Fruit fly (Drosophila melanogaster) whole organism, embryonic: Measurements from ENCODE around the gene CG34296.

Experiments used
- Ada2b ChIP-seq: fragments of 200-800 bp; sonication (Bioruptor generic); IDR thresholded peaks from 2 replicates; pipeline ENCODE4 v1.3.6; 2022; ENCODE audit warnings: missing biosample characterization, missing genetic modification characterization
- C15 ChIP-seq: fragments of 200-800 bp; sonication (Bioruptor generic); IDR thresholded peaks from 3 replicates; pipeline ENCODE4 v1.3.6; 2022; ENCODE audit warnings: missing biosample characterization, missing genetic modification characterization
- CG10366 ChIP-seq: fragments of 200-800 bp; sonication (Bioruptor generic); IDR thresholded peaks from 2 replicates; pipeline ENCODE4 v1.3.6; 2022; ENCODE audit warnings: missing biosample characterization, missing genetic modification characterization
- CG11247 ChIP-seq: fragments of 200-800 bp; sonication (Bioruptor generic); IDR thresholded peaks from 2 replicates; pipeline ENCODE4 v1.3.6; 2022; ENCODE audit warnings: missing biosample characterization, missing genetic modification characterization
- CG11504 ChIP-seq: fragments of 200-800 bp; sonication (Bioruptor generic); optimal IDR thresholded peaks from 3 replicates; lab custom pipeline; 2019; ENCODE audit warnings: missing biosample characterization, mild to moderate bottlenecking, missing genetic modification characterization, moderate library complexity
- CG12104 ChIP-seq: fragments of 200-800 bp; sonication (Bioruptor generic); optimal IDR thresholded peaks from 3 replicates; lab custom pipeline; 2016; ENCODE audit warnings: missing biosample characterization, missing genetic modification characterization
- CG1233 ChIP-seq: fragments of 200-800 bp; sonication (Bioruptor generic); optimal IDR thresholded peaks from 4 replicates; lab custom pipeline; 2018; ENCODE audit warnings: missing biosample characterization, mild to moderate bottlenecking, missing genetic modification characterization
- CG15601 ChIP-seq: fragments of 200-800 bp; sonication (Bioruptor generic); optimal IDR thresholded peaks from 3 replicates; lab custom pipeline; 2019; ENCODE audit warnings: missing biosample characterization, mild to moderate bottlenecking, missing genetic modification characterization, moderate library complexity
- CG1603 ChIP-seq: fragments of 200-800 bp; sonication (Bioruptor generic); optimal IDR thresholded peaks from 2 replicates; lab custom pipeline; 2019; ENCODE audit warnings: missing biosample characterization, mild to moderate bottlenecking, missing genetic modification characterization, moderate library complexity
- CG16815 ChIP-seq: fragments of 200-800 bp; sonication (Bioruptor generic); optimal IDR thresholded peaks from 3 replicates; lab custom pipeline; 2017; ENCODE audit warnings: missing biosample characterization, mild to moderate bottlenecking, missing genetic modification characterization
- CG16863 ChIP-seq: fragments of 200-800 bp; sonication (Bioruptor generic); optimal IDR thresholded peaks from 3 replicates; lab custom pipeline; 2016; ENCODE audit warnings: missing biosample characterization, missing genetic modification characterization
- CG17328 ChIP-seq: fragments of 200-800 bp; sonication (Bioruptor generic); IDR thresholded peaks from 2 replicates; pipeline ENCODE4 v1.3.6; 2022; ENCODE audit warnings: missing biosample characterization, missing genetic modification characterization
- CG17359 ChIP-seq: fragments of 200-800 bp; sonication (Bioruptor generic); optimal IDR thresholded peaks from 3 replicates; lab custom pipeline; 2018; ENCODE audit warnings: missing biosample characterization, mild to moderate bottlenecking, missing genetic modification characterization, moderate library complexity
- CG17568 ChIP-seq: fragments of 200-800 bp; sonication (Bioruptor generic); optimal IDR thresholded peaks from 2 replicates; lab custom pipeline; 2018; ENCODE audit warnings: missing biosample characterization, mild to moderate bottlenecking, missing genetic modification characterization, moderate library complexity
- CG18262 ChIP-seq: fragments of 200-800 bp; optimal IDR thresholded peaks from 3 replicates; lab custom pipeline; 2019; ENCODE audit warnings: missing biosample characterization, mild to moderate bottlenecking, missing genetic modification characterization, moderate library complexity
- CG34376 ChIP-seq: fragments of 200-800 bp; sonication (Bioruptor generic); optimal IDR thresholded peaks from 2 replicates; lab custom pipeline; 2018; ENCODE audit warnings: missing biosample characterization, mild to moderate bottlenecking, missing genetic modification characterization
- CG4328 ChIP-seq: fragments of 200-800 bp; sonication (Bioruptor generic); optimal IDR thresholded peaks from 3 replicates; lab custom pipeline; 2017; ENCODE audit warnings: missing biosample characterization, missing genetic modification reagents, missing genetic modification characterization
- CG9727 ChIP-seq: fragments of 200-800 bp; sonication (Bioruptor generic); optimal IDR thresholded peaks from 3 replicates; lab custom pipeline; 2017; ENCODE audit warnings: missing biosample characterization, mild to moderate bottlenecking, missing genetic modification characterization
- E2f1 ChIP-seq: fragments of 200-800 bp; sonication (Bioruptor generic); IDR thresholded peaks from 2 replicates; pipeline ENCODE4 v1.3.6; 2022; ENCODE audit warnings: missing biosample characterization, missing genetic modification characterization
- GATAe ChIP-seq: fragments of 200-800 bp; sonication (Bioruptor generic); conservative IDR thresholded peaks from 2 replicates; pipeline ENCODE4 v1.3.6; 2022; ENCODE audit warnings: missing biosample characterization, missing genetic modification characterization
- Med ChIP-seq: fragments of 200-800 bp; sonication (Bioruptor generic); peaks from one replicate; lab custom pipeline; 2016; ENCODE audit warnings: missing biosample characterization, missing genetic modification characterization, mild to moderate bottlenecking, inconsistent platforms, moderate library complexity
- NK7.1 ChIP-seq: fragments of 200-800 bp; sonication (Bioruptor generic); optimal IDR thresholded peaks from 3 replicates; lab custom pipeline; 2016; ENCODE audit warnings: missing biosample characterization, missing genetic modification characterization
- NfI ChIP-seq: fragments of 200-800 bp; sonication (Bioruptor generic); optimal IDR thresholded peaks from 3 replicates; lab custom pipeline; 2018; ENCODE audit warnings: missing biosample characterization, mild to moderate bottlenecking, missing genetic modification characterization, moderate library complexity
- Pdp1 ChIP-seq, 2 experiments: fragments of 200-800 bp; sonication (Bioruptor generic); optimal IDR thresholded peaks; 3 replicates each; lab custom pipeline; 2016; ENCODE audit warnings: missing biosample characterization in 2 of 2, missing genetic modification characterization in 2 of 2, mild to moderate bottlenecking in 1 of 2, moderate library complexity in 1 of 2
- Ptx1 ChIP-seq: fragments of 200-800 bp; sonication (Bioruptor generic); IDR thresholded peaks from 2 replicates; pipeline ENCODE4 v1.3.6; 2022; ENCODE audit warnings: missing biosample characterization, missing genetic modification characterization
- Rfx ChIP-seq: fragments of 200-800 bp; sonication (Bioruptor generic); IDR thresholded peaks from 2 replicates; pipeline ENCODE4 v1.3.6; 2022; ENCODE audit warnings: missing biosample characterization, missing genetic modification characterization
- Sox102F ChIP-seq: fragments of 200-800 bp; sonication (Bioruptor generic); optimal IDR thresholded peaks from 2 replicates; lab custom pipeline; 2018; ENCODE audit warnings: missing biosample characterization, mild to moderate bottlenecking, missing genetic modification characterization, moderate library complexity
- Vsx1 ChIP-seq: fragments of 200-800 bp; sonication (Bioruptor generic); optimal IDR thresholded peaks from 2 replicates; lab custom pipeline; 2017; ENCODE audit warnings: missing biosample characterization, mild to moderate bottlenecking, missing genetic modification characterization, missing genetic modification reagents
- ab ChIP-seq: fragments of 200-800 bp; sonication (Bioruptor generic); optimal IDR thresholded peaks from 2 replicates; lab custom pipeline; 2016; ENCODE audit warnings: missing biosample characterization, missing genetic modification characterization
- az2 ChIP-seq: fragments of 200-800 bp; sonication (Bioruptor generic); optimal IDR thresholded peaks from 3 replicates; lab custom pipeline; 2016; ENCODE audit warnings: missing biosample characterization, missing genetic modification characterization
- disco-r ChIP-seq: fragments of 200-800 bp; sonication (Bioruptor generic); optimal IDR thresholded peaks from 2 replicates; lab custom pipeline; 2016; ENCODE audit warnings: missing biosample characterization, missing genetic modification characterization
- dmrt99B ChIP-seq: fragments of 200-800 bp; sonication (Bioruptor generic); optimal IDR thresholded peaks from 2 replicates; lab custom pipeline; 2018; ENCODE audit warnings: missing biosample characterization, mild to moderate bottlenecking, missing genetic modification characterization, moderate library complexity
- dpn ChIP-seq, 2 experiments: fragments of 200-800 bp; sonication (Bioruptor generic); optimal IDR thresholded peaks; 3 replicates each; lab custom pipeline; 2016; ENCODE audit warnings: missing biosample characterization in 2 of 2, missing genetic modification characterization in 2 of 2
- gem ChIP-seq: fragments of 200-800 bp; sonication (Bioruptor generic); optimal IDR thresholded peaks from 2 replicates; lab custom pipeline; 2019; ENCODE audit warnings: missing biosample characterization, mild to moderate bottlenecking, missing genetic modification characterization, moderate library complexity
- gsb-n ChIP-seq: fragments of 200-800 bp; sonication (Bioruptor generic); optimal IDR thresholded peaks from 3 replicates; lab custom pipeline; 2018; ENCODE audit warnings: missing biosample characterization, mild to moderate bottlenecking, missing genetic modification characterization
- gt ChIP-seq: fragments of 200-800 bp; sonication (Bioruptor generic); IDR thresholded peaks from 2 replicates; pipeline ENCODE4 v1.3.6; 2022; ENCODE audit warnings: missing biosample characterization, missing genetic modification characterization
- lbe ChIP-seq: fragments of 200-800 bp; sonication (Bioruptor generic); optimal IDR thresholded peaks from 2 replicates; lab custom pipeline; 2016; ENCODE audit warnings: missing biosample characterization, mild to moderate bottlenecking, missing genetic modification characterization
- lmd ChIP-seq: fragments of 200-800 bp; sonication (Bioruptor generic); IDR thresholded peaks from 2 replicates; pipeline ENCODE4 v1.3.6; 2022; ENCODE audit warnings: missing biosample characterization, missing genetic modification characterization
- mam ChIP-seq: fragments of 200-800 bp; sonication (Bioruptor generic); optimal IDR thresholded peaks from 3 replicates; lab custom pipeline; 2016; ENCODE audit warnings: missing biosample characterization, missing genetic modification characterization
- nmo ChIP-seq: fragments of 200-800 bp; sonication (Bioruptor generic); optimal IDR thresholded peaks from 2 replicates; lab custom pipeline; 2018; ENCODE audit warnings: missing biosample characterization, mild to moderate bottlenecking, missing genetic modification characterization, moderate library complexity
- nom ChIP-seq: fragments of 200-800 bp; sonication (Bioruptor generic); optimal IDR thresholded peaks from 2 replicates; lab custom pipeline; 2017; ENCODE audit warnings: missing biosample characterization, missing genetic modification characterization, mild to moderate bottlenecking, moderate library complexity, missing genetic modification reagents
- peb ChIP-seq: fragments of 200-800 bp; sonication (Bioruptor generic); IDR thresholded peaks from 2 replicates; pipeline ENCODE4 v1.3.6; 2022; ENCODE audit warnings: missing biosample characterization, missing genetic modification characterization
- pita ChIP-seq: fragments of 200-800 bp; sonication (Bioruptor generic); optimal IDR thresholded peaks from 2 replicates; lab custom pipeline; 2017; ENCODE audit warnings: missing biosample characterization, mild to moderate bottlenecking, missing genetic modification characterization
- pros ChIP-seq: fragments of 200-800 bp; sonication (Bioruptor generic); optimal IDR thresholded peaks from 3 replicates; lab custom pipeline; 2019; ENCODE audit warnings: missing biosample characterization, mild to moderate bottlenecking, missing genetic modification characterization, moderate library complexity
- sima ChIP-seq: fragments of 200-800 bp; sonication (Bioruptor generic); optimal IDR thresholded peaks from 2 replicates; lab custom pipeline; 2016; ENCODE audit warnings: missing biosample characterization, missing genetic modification characterization
- slbo ChIP-seq: fragments of 200-800 bp; sonication (Bioruptor generic); IDR thresholded peaks from 2 replicates; pipeline ENCODE4 v1.3.6; 2022; ENCODE audit warnings: missing biosample characterization, missing genetic modification characterization
- tio ChIP-seq: fragments of 200-800 bp; sonication (Bioruptor generic); optimal IDR thresholded peaks from 2 replicates; lab custom pipeline; 2017; ENCODE audit warnings: missing biosample characterization, missing genetic modification characterization, inconsistent platforms
- vvl ChIP-seq: fragments of 200-800 bp; sonication (Bioruptor generic); IDR thresholded peaks from 2 replicates; pipeline ENCODE4 v1.3.6; 2022; ENCODE audit warnings: missing biosample characterization, missing genetic modification characterization
- zen ChIP-seq: fragments of 200-800 bp; sonication (Bioruptor generic); optimal IDR thresholded peaks from 3 replicates; lab custom pipeline; 2018; ENCODE audit warnings: missing biosample characterization, mild to moderate bottlenecking, missing genetic modification characterization, moderate library complexity
- zfh2 ChIP-seq: fragments of 200-800 bp; sonication (Bioruptor generic); optimal IDR thresholded peaks from 2 replicates; lab custom pipeline; 2016; ENCODE audit warnings: missing biosample characterization, missing genetic modification characterization

The CG34296 gene

DNA sequence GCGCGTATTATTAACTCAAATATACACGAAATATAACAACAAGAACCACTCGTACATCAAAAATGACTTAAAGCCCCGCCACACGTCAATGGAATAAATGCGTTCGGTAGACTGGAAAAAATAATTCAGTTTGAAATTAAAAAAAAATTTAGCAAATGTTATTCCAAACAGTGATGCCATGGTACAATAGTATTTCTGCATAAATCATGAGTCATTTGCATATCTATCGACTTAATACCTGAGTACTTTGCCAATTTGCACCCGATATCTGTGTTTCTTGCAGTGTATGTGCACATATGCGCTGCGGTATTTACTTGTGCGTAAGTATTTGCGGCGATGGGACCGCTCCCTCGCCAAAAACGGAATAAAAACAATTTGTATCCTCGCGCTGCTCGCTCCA, 40.8 kb downstream of the CG34296 start (continued):
- TF ChIP-seq zen: peak; percentile 20
- peak; percentile 57; the same call in 1 of the 2 replicates for TF ChIP-seq vvl (GFP tag; lab: Robert Waterston, UW)
- TF ChIP-seq CG11504 (tag; lab: Kevin White, UChicago): peak; percentile 52
- TF ChIP-seq gt (GFP tag; lab: Robert Waterston, UW): no peak
- TF ChIP-seq CG17328 (GFP tag; lab: Robert Waterston, UW): 0 out of 2 replicates have a peak, but pooled peaks have one; percentile 28
- TF ChIP-seq CG17568 (GFP tag; lab: Kevin White, UChicago): no peak
- TF ChIP-seq nmo (GFP tag; lab: Kevin White, UChicago): peak; percentile 13
- TF ChIP-seq dmrt99B (tag; lab: Kevin White, UChicago): peak; percentile 47
- peak; percentile 31 for TF ChIP-seq zfh2 (GFP tag; lab: Kevin White, UChicago)
- TF ChIP-seq lbe (GFP tag; lab: Kevin White, UChicago): peak; percentile 98
- no peak for TF ChIP-seq peb (GFP tag; lab: Robert Waterston, UW)
- peak; percentile 2 for TF ChIP-seq az2 (GFP tag; lab: Kevin White, UChicago)
- no peak for TF ChIP-seq CG34376 (GFP tag; lab: Kevin White, UChicago)
- TF ChIP-seq CG11247 (GFP tag; lab: Robert Waterston, UW): 0 out of 2 replicates have a peak, but pooled peaks have one; percentile 30
- TF ChIP-seq Rfx (GFP tag; lab: Robert Waterston, UW): peak; percentile 32; the same call in 1 of the 2 replicates
- TF ChIP-seq CG1233 (GFP tag; lab: Kevin White, UChicago): no peak
- peak; percentile 7 for TF ChIP-seq CG18262 (tag; lab: Kevin White, UChicago)
- no peak for TF ChIP-seq CG12104 (GFP tag; lab: Kevin White, UChicago)
- no peak for TF ChIP-seq sima (GFP tag; lab: Kevin White, UChicago)
- TF ChIP-seq CG4328: no peak
- peak; percentile 47 for TF ChIP-seq nom (GFP tag; lab: Kevin White, UChicago)
- 0 out of 3 replicates have a peak, but pooled peaks have one; percentile 40 for TF ChIP-seq C15 (GFP tag; lab: Robert Waterston, UW)
- peak; percentile 23 for TF ChIP-seq mam (GFP tag; lab: Kevin White, UChicago)
- peak; percentile 34 for TF ChIP-seq ab (GFP tag; lab: Kevin White, UChicago)
- no peak for TF ChIP-seq NK7.1 (GFP tag; lab: Kevin White, UChicago)
- peak; percentile 3 to 12 for TF ChIP-seq dpn (GFP tag; optimal IDR thresholded peaks at IDR 0.05; lab: Kevin White, UChicago)
- TF ChIP-seq slbo (GFP tag; lab: Robert Waterston, UW): peak; percentile 58
- peak; percentile 16 for TF ChIP-seq NfI (GFP tag; lab: Kevin White, UChicago)
- peak; percentile 31 for TF ChIP-seq tio (GFP tag; lab: Kevin White, UChicago)
- no peak for TF ChIP-seq pita (GFP tag; lab: Kevin White, UChicago)
- peak; percentile 13 for TF ChIP-seq CG16815 (GFP tag; lab: Kevin White, UChicago)
- peak; percentile 17 for TF ChIP-seq CG9727 (GFP tag; lab: Kevin White, UChicago)
- peak; percentile 78 for TF ChIP-seq Med (GFP tag; lab: Kevin White, UChicago)
- TF ChIP-seq Sox102F: peak; percentile 54
- TF ChIP-seq gsb-n (tag; lab: Kevin White, UChicago): no peak
- no peak for TF ChIP-seq disco-r (GFP tag; lab: Kevin White, UChicago)
- peak; percentile 52; the same call in 1 of the 2 replicates for TF ChIP-seq Ptx1 (GFP tag; lab: Robert Waterston, UW)
- TF ChIP-seq gem (tag; lab: Kevin White, UChicago): peak; percentile 60
- TF ChIP-seq CG16863 (GFP tag; lab: Kevin White, UChicago): peak; percentile 19
- TF ChIP-seq CG10366: no peak
- TF ChIP-seq E2f1 (GFP tag; lab: Robert Waterston, UW): peak; percentile 25; the same call in 1 of the 2 replicates
- TF ChIP-seq CG17359: peak; percentile 40
- TF ChIP-seq pros (GFP tag; lab: Kevin White, UChicago): no peak
- TF ChIP-seq Ada2b: peak; percentile 53
- TF ChIP-seq CG15601 (tag; lab: Kevin White, UChicago): no peak
- TF ChIP-seq Vsx1 (GFP tag; lab: Kevin White, UChicago): no peak
- peak; percentile 7 to 8 for TF ChIP-seq Pdp1 (GFP tag; optimal IDR thresholded peaks at IDR 0.05; lab: Kevin White, UChicago)
- 0 out of 2 replicates have a peak, but pooled peaks have one; percentile 27 for TF ChIP-seq lmd (GFP tag; lab: Robert Waterston, UW)
- no peak; the same call in 1 of the 2 replicates for TF ChIP-seq GATAe (GFP tag; lab: Robert Waterston, UW)
- peak; percentile 55 for TF ChIP-seq CG1603 (tag; lab: Kevin White, UChicago)
